Worm (Caenorhabditis elegans): ENCODE data around the gene Y53G8AL.4.
A peak's percentile ranks its signal among the peaks of the same experiment; 100 is the strongest.

ce11 chrIII:3224102-3224501, 26.3 kb downstream of the Y53G8AL.4 start:
- TF ChIP-seq unc-62 (GFP tag; optimal IDR thresholded peaks at IDR 0.05) = no peak
- TF ChIP-seq lin-15B (tag; optimal IDR thresholded peaks at IDR 0.05) = no peak
- TF ChIP-seq mdl-1 (tag; optimal IDR thresholded peaks at IDR 0.05) = no peak
- no peak for TF ChIP-seq nhr-67 (tag; optimal IDR thresholded peaks at IDR 0.05)
- TF ChIP-seq nfya-1 (tag; optimal IDR thresholded peaks at IDR 0.05; ENCODE audit: insufficient read depth) = peak; percentile 13
- no peak for TF ChIP-seq sea-2 (GFP tag; optimal IDR thresholded peaks at IDR 0.05)
- no peak for TF ChIP-seq nhr-11 (tag; optimal IDR thresholded peaks at IDR 0.05)

Measured in whole organism, L3 larva.